Fruit fly (Drosophila melanogaster): ENCODE results near the gene Nepl6.

DNA sequence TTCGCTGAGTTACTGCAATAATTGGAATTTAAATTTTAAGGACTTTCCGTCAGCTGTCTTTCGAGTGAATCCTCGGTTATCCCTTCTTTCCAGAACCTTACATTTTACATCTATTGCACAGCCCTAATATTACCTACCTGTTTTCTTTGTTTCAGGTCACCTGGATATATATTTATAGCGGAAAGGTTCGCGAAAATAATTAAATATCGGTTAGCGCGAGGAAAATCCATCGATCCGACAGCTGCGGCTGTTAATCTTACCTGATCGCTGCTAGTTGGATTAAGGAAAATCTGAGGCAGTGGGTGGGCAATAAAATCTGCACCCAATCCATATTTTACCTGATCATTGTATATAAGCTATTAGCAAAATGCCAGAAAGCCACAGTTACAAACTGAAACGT lies 12.2 kb downstream of the Nepl6 start:
- TF ChIP-seq toe (GFP tag; optimal IDR thresholded peaks at IDR 0.05), result no peak
- no peak for TF ChIP-seq CG7045 (GFP tag; optimal IDR thresholded peaks at IDR 0.05)
- TF ChIP-seq Clk (GFP tag; optimal IDR thresholded peaks at IDR 0.05), result no peak
- no peak for TF ChIP-seq pad (GFP tag; optimal IDR thresholded peaks at IDR 0.05)
- TF ChIP-seq kay (GFP tag; ENCODE audit: borderline replicate concordance), result no peak
- TF ChIP-seq Hr96 (GFP tag; optimal IDR thresholded peaks at IDR 0.05), result no peak
- no peak for TF ChIP-seq ovo (GFP tag; optimal IDR thresholded peaks at IDR 0.05)
- TF ChIP-seq CG7101 (tag; optimal IDR thresholded peaks at IDR 0.05), result no peak
- TF ChIP-seq tj (GFP tag; optimal IDR thresholded peaks at IDR 0.05), result no peak
- no peak for TF ChIP-seq CG33017 (tag; optimal IDR thresholded peaks at IDR 0.05)
- TF ChIP-seq CG12768 (GFP tag; optimal IDR thresholded peaks at IDR 0.05), result no peak
- no peak for TF ChIP-seq Crg-1 (GFP tag; optimal IDR thresholded peaks at IDR 0.05)
